Fruit fly (Drosophila melanogaster): ENCODE measurements around the gene rsh.

The rsh gene

DNA sequence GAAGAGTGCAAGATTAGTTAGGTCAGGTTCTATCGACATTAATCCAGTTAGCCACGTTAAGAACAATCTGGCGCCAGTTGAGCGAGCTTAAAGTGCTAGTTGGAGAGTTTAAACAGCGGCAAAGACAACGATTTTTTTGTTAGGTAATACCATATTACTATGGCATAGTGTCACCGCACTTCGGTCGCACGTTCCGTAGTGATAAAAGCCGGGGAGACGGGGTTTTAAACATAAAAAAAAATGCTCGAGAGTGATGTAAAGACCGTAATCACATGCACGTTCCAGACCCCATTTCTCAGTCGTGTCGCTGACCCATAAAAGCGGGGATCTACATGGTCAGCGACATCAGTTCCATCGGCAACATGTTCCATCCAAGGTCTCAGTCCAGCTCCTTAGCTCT, 29.5 kb upstream of the rsh start, which contains the start of gene CG32642:
Gene CG32642 (plus strand): TSS at position 301 of the 400 bp plus-strand sequence.
- TF ChIP-seq cic (GFP tag; optimal IDR thresholded peaks at IDR 0.05) (no peak), toe (GFP tag; optimal IDR thresholded peaks at IDR 0.05) (no peak), pad (GFP tag; optimal IDR thresholded peaks at IDR 0.05) (no peak), Crg-1 (GFP tag; optimal IDR thresholded peaks at IDR 0.05) (no peak), Hr96 (GFP tag; optimal IDR thresholded peaks at IDR 0.05) (no peak), ovo (GFP tag; optimal IDR thresholded peaks at IDR 0.05) (no peak), Mnt (GFP tag; optimal IDR thresholded peaks at IDR 0.05) (no peak), cnc (optimal IDR thresholded peaks at IDR 0.05) (no peak), CG5204 (GFP tag; optimal IDR thresholded peaks at IDR 0.05) (no peak), kay (GFP tag; ENCODE audit: borderline replicate concordance) (no peak)

DNA sequence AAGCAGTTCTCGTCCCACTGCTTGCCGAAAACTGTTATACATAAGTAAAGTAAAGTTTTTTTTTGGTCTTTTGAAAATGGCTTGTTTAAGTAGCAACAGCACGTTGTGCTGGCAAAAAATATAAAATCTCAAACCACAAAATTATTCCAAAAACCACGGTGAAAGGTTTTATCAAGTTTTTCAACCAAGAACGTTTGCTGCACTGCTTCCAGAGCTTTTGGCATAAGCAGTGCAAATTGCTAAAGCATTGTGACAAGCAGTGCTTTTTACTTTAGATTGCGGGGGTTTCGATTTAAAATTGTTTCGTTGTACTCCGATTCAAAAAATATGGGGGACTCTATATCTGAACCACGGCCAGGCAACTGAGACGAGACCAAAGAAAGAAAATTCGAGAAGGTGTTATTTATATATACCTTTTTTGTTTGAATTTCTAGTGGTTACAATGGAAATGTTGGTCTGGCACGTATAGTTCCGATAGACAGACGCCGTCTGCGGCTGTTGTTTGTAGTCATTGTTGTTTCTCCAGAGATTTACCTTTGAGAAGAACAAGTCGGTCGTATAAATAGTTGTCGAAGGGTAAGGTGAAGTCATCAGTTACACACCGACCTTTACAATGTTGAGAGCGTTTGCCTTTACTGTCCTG, 21.0 kb upstream of the rsh start, which contains the start of gene Mur11Da:
Gene Mur11Da (plus strand): TSS at position 593 of the 643 bp plus-strand sequence.
- TF ChIP-seq CG33017 (tag; optimal IDR thresholded peaks at IDR 0.05): no peak
- no peak for TF ChIP-seq Crg-1 (GFP tag; optimal IDR thresholded peaks at IDR 0.05)
- TF ChIP-seq CG7101 (tag; optimal IDR thresholded peaks at IDR 0.05): no peak
- TF ChIP-seq CG5204 (GFP tag; optimal IDR thresholded peaks at IDR 0.05): no peak
- TF ChIP-seq tj (GFP tag; optimal IDR thresholded peaks at IDR 0.05): no peak
- no peak for TF ChIP-seq CG11617 (GFP tag; optimal IDR thresholded peaks at IDR 0.05)
- TF ChIP-seq Clk (GFP tag; optimal IDR thresholded peaks at IDR 0.05): no peak
- TF ChIP-seq Hr96 (GFP tag; optimal IDR thresholded peaks at IDR 0.05): no peak
- no peak for TF ChIP-seq cnc (optimal IDR thresholded peaks at IDR 0.05)
- TF ChIP-seq toe (GFP tag; optimal IDR thresholded peaks at IDR 0.05): no peak
- TF ChIP-seq CG14711 (tag; optimal IDR thresholded peaks at IDR 0.05): no peak
- TF ChIP-seq CG7045 (GFP tag; optimal IDR thresholded peaks at IDR 0.05): no peak
- TF ChIP-seq ovo (GFP tag; optimal IDR thresholded peaks at IDR 0.05): no peak
- TF ChIP-seq kay (GFP tag; ENCODE audit: borderline replicate concordance): no peak
- no peak for TF ChIP-seq cic (GFP tag; optimal IDR thresholded peaks at IDR 0.05)
- no peak for TF ChIP-seq CG12768 (GFP tag; optimal IDR thresholded peaks at IDR 0.05)
- no peak for TF ChIP-seq pad (GFP tag; optimal IDR thresholded peaks at IDR 0.05)

DNA sequence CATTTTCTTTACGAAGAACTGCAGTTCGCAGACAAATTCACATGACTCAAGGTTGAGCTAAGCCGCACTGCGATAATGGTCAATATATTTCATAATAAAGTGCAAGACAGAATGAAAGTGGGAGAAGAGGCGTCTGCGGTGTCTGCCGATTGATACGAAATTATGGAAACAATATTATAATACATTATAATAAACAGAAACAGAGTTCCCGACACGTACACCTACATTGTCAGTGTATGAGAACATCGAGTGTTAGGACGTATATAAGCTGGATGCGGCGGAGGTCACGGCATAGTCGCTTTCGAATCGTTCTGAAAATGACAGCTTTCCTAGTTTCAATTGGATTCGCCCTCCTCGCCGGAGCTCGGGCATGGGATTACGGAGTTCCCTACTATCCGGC, 18.0 kb upstream of the rsh start, which contains the start of gene CG15721:
Gene CG15721 (plus strand): TSS at position 301 of the 400 bp plus-strand sequence.
- TF ChIP-seq CG1620 (GFP tag; optimal IDR thresholded peaks at IDR 0.05) (no peak), CG5204 (GFP tag; optimal IDR thresholded peaks at IDR 0.05) (no peak), cnc (optimal IDR thresholded peaks at IDR 0.05) (no peak), bab1 (GFP tag; optimal IDR thresholded peaks at IDR 0.05) (no peak), CG7045 (GFP tag; optimal IDR thresholded peaks at IDR 0.05) (no peak), CG14711 (tag; optimal IDR thresholded peaks at IDR 0.05) (no peak), CG7101 (tag; optimal IDR thresholded peaks at IDR 0.05) (no peak), pad (GFP tag; optimal IDR thresholded peaks at IDR 0.05) (no peak), Clk (GFP tag; optimal IDR thresholded peaks at IDR 0.05) (no peak), ovo (GFP tag; optimal IDR thresholded peaks at IDR 0.05) (no peak), Hr96 (GFP tag; optimal IDR thresholded peaks at IDR 0.05) (no peak), CG12768 (GFP tag; optimal IDR thresholded peaks at IDR 0.05) (no peak), Mnt (GFP tag; optimal IDR thresholded peaks at IDR 0.05) (no peak), CG11617 (GFP tag; optimal IDR thresholded peaks at IDR 0.05) (no peak), CG33017 (tag; optimal IDR thresholded peaks at IDR 0.05) (no peak), kay (GFP tag; ENCODE audit: borderline replicate concordance) (no peak), tj (GFP tag; optimal IDR thresholded peaks at IDR 0.05) (no peak), Crg-1 (GFP tag; optimal IDR thresholded peaks at IDR 0.05) (no peak)

DNA sequence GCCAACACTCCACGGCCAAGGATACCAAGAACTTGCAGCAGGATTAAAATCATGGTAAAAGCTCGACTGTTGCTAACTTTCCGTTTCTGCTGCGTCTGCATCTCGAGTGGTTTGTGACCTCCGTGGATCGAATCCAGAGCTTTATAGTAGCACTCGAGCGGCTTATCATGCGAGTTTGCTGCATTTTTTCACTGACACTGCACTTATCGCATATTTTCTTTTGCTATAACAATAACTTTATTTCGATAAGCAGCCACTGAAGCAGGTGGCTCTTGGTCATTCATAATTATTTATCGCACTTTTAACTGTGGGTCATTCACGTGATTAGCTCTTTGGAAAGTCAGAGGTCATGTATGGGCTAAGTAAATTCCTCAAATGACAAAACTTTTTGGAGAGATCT, 12.3 kb upstream of the rsh start, which contains the start of gene CG12716:
Gene CG12716 (minus strand): TSS at position 101 of the 400 bp plus-strand sequence.
- TF ChIP-seq Hr96 (GFP tag; optimal IDR thresholded peaks at IDR 0.05) (no peak), CG33017 (tag; optimal IDR thresholded peaks at IDR 0.05) (no peak), CG5204 (GFP tag; optimal IDR thresholded peaks at IDR 0.05) (no peak), ovo (GFP tag; optimal IDR thresholded peaks at IDR 0.05) (no peak), CG14711 (tag; optimal IDR thresholded peaks at IDR 0.05) (no peak), tj (GFP tag; optimal IDR thresholded peaks at IDR 0.05) (no peak), CG7045 (GFP tag; optimal IDR thresholded peaks at IDR 0.05) (no peak)

DNA sequence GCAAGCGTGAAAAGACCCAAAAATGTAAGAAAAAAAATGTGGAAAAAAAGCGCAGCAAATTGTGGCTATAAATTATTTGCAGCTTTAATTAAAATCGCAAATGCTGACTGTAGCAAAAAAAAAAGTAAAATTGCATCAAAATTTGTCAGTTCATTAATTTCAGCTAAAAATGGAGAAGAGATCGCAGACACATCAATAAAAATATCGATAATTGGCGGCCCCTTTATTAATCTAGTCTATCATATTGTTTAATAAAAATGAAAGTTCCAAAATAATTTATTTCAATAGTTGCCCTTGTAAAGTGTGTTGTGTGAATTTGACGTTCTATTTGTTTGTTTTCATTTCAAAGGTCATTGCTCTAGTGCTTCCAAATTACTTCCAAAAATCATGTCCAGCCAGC, 4.2 kb upstream of the rsh start, which contains the start of gene CG32643:
Gene CG32643 (plus strand): TSS at position 301 of the 400 bp plus-strand sequence.
- no peak for TF ChIP-seq toe (GFP tag; optimal IDR thresholded peaks at IDR 0.05)
- TF ChIP-seq tj (GFP tag; optimal IDR thresholded peaks at IDR 0.05): peak; percentile 1

DNA sequence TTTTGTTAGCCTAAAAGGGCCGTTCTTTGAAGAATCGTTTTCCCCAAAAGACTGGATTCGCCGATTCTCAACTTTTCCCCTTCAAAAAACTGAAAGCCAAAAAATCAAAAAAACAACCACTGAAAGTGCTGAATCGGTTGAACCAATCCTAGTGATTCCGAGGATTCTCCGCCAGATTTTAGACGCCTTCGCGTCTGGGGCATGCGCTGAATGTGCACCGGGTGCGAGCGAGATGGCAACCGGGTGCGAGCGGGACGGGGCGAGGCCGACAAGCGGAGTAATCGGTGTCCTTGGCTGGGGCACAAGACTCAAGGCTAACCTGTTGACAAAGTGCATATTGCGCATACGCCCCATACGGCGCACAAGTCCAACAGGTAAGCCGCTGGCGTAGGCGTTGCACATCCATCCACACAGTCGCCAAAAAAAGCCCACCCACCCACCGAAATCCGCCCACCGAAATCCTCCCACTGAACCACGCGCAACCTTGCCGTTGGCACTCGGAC, 1.4 kb upstream of the rsh start:
- no peak for TF ChIP-seq bab1 (GFP tag; optimal IDR thresholded peaks at IDR 0.05)
- peak; percentile 96 for TF ChIP-seq pad (GFP tag; optimal IDR thresholded peaks at IDR 0.05)

DNA sequence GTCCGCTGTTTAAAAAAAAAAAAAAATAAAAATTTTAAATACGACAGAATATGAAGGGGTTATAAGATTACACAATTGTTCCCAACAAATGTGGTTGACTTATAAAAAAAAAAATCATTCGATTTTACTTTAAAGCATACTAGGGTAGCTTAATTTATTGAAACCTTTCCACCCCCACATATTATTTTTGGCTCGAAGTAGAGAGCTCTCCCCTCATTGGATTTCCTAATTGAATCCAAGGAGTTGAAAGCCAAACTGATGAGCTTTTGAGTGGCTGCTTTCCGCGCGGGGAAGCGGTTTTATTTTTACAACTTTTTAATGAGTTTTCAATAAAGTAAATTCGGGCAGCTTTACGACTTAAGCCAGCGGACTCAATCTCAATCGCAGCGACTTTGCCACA, 16.4 kb downstream of the rsh start, which contains the start of gene CG15719:
Gene CG15719 (minus strand): TSS at position 101 of the 400 bp plus-strand sequence.
- TF ChIP-seq ovo (GFP tag; optimal IDR thresholded peaks at IDR 0.05) (no peak), kay (GFP tag; ENCODE audit: borderline replicate concordance) (no peak), CG7045 (GFP tag; optimal IDR thresholded peaks at IDR 0.05) (no peak), Mnt (GFP tag; optimal IDR thresholded peaks at IDR 0.05) (no peak), CG12768 (GFP tag; optimal IDR thresholded peaks at IDR 0.05) (no peak)

Data from whole organism, adult.